Fruit fly (Drosophila melanogaster): ENCODE data around the gene CG42245.

dm6 chr3L:2581857-2582256 is 49.7 kb upstream of the CG42245 start:
- TF ChIP-seq EcR (GFP tag; optimal IDR thresholded peaks at IDR 0.05) (no peak), Pif1B (GFP tag; optimal IDR thresholded peaks at IDR 0.05) (no peak), CG12605 (GFP tag; IDR thresholded peaks at IDR 0.05) (no peak), Ets98B (GFP tag; IDR thresholded peaks at IDR 0.05) (no peak; the same call in 1 of the 2 replicates), rn (GFP tag; IDR thresholded peaks at IDR 0.05) (no peak), gl (tag; optimal IDR thresholded peaks at IDR 0.05) (no peak), CG34367 (tag; optimal IDR thresholded peaks at IDR 0.05) (no peak), D1 (tag; optimal IDR thresholded peaks at IDR 0.05) (no peak), CG17806 (tag; optimal IDR thresholded peaks at IDR 0.05) (peak; percentile 9), CG13204 (GFP tag; optimal IDR thresholded peaks at IDR 0.05) (no peak), CG14655 (GFP tag; optimal IDR thresholded peaks at IDR 0.05) (no peak)

Measured in whole organism, pupa.